Fruit fly (Drosophila melanogaster) whole organism, embryonic: ENCODE results near the gene RNF220.

Experiments
- Atf-2 ChIP-seq: fragments of 200-800 bp; sonication (Bioruptor generic); optimal IDR thresholded peaks from 2 replicates; lab custom pipeline; 2016; ENCODE audit warnings: missing biosample characterization, missing genetic modification characterization
- Awh ChIP-seq: fragments of 200-800 bp; sonication (Bioruptor generic); IDR thresholded peaks from 2 replicates; pipeline ENCODE4, ENCODE4 v1.3.6; 2022; ENCODE audit warnings: missing biosample characterization, missing genetic modification characterization
- Bdp1 ChIP-seq: fragments of 200-800 bp; sonication (Bioruptor generic); optimal IDR thresholded peaks from 3 replicates; lab custom pipeline; 2016; ENCODE audit warnings: missing biosample characterization, missing genetic modification characterization
- CG10654 ChIP-seq: fragments of 200-800 bp; sonication (Bioruptor generic); optimal IDR thresholded peaks from 2 replicates; lab custom pipeline; 2016; ENCODE audit warnings: missing biosample characterization, missing genetic modification characterization
- CG11093 ChIP-seq: fragments of 200-800 bp; sonication (Bioruptor generic); IDR thresholded peaks from 3 replicates; pipeline ENCODE4 v1.3.6; 2022; ENCODE audit warnings: missing biosample characterization, missing genetic modification characterization
- CG11695 ChIP-seq: fragments of 200-800 bp; sonication (Bioruptor generic); IDR thresholded peaks from 3 replicates; pipeline ENCODE4 v1.3.6; 2022; ENCODE audit warnings: missing biosample characterization, missing genetic modification characterization
- CG13123 ChIP-seq: fragments of 200-800 bp; sonication (Bioruptor generic); optimal IDR thresholded peaks from 2 replicates; lab custom pipeline; 2016; ENCODE audit warnings: missing biosample characterization, missing genetic modification characterization
- CG14965 ChIP-seq: fragments of 200-800 bp; sonication (Bioruptor generic); optimal IDR thresholded peaks from 2 replicates; lab custom pipeline; 2016; ENCODE audit warnings: missing biosample characterization, missing genetic modification characterization, borderline replicate concordance
- CG15073 ChIP-seq: fragments of 200-800 bp; sonication (Bioruptor generic); optimal IDR thresholded peaks from 2 replicates; lab custom pipeline; 2016; ENCODE audit warnings: missing biosample characterization, missing genetic modification characterization
- CG16815 ChIP-seq: fragments of 200-800 bp; sonication (Bioruptor generic); optimal IDR thresholded peaks from 3 replicates; lab custom pipeline; 2017; ENCODE audit warnings: missing biosample characterization, mild to moderate bottlenecking, missing genetic modification characterization
- CG18764 ChIP-seq: fragments of 200-800 bp; sonication (Bioruptor generic); optimal IDR thresholded peaks from 3 replicates; lab custom pipeline; 2016; ENCODE audit warnings: missing biosample characterization, missing genetic modification characterization
- CG32772 ChIP-seq: fragments of 200-800 bp; sonication (Bioruptor generic); IDR thresholded peaks from 2 replicates; pipeline ENCODE4 v1.3.6; 2022; ENCODE audit warnings: missing biosample characterization, missing genetic modification characterization
- CG34224 ChIP-seq: fragments of 200-800 bp; sonication (Bioruptor generic); IDR thresholded peaks from 3 replicates; pipeline ENCODE4 v1.3.6; 2022; ENCODE audit warnings: missing biosample characterization, missing genetic modification characterization; ENCODE audit not compliant: partially characterized antibody
- CG5245 ChIP-seq: fragments of 200-800 bp; sonication (Bioruptor generic); optimal IDR thresholded peaks from 3 replicates; lab custom pipeline; 2016; ENCODE audit warnings: missing biosample characterization, missing genetic modification characterization
- CG7556 ChIP-seq: fragments of 200-800 bp; sonication (Bioruptor generic); optimal IDR thresholded peaks from 2 replicates; lab custom pipeline; 2017; ENCODE audit warnings: missing biosample characterization, mild to moderate bottlenecking, missing genetic modification characterization
- CG7963 ChIP-seq: fragments of 200-800 bp; sonication (Bioruptor generic); IDR thresholded peaks from 3 replicates; pipeline ENCODE4 v1.3.6; 2022; ENCODE audit warnings: missing biosample characterization, missing genetic modification characterization; ENCODE audit not compliant: partially characterized antibody
- CG8089 ChIP-seq: fragments of 200-800 bp; sonication (Bioruptor generic); optimal IDR thresholded peaks from 3 replicates; lab custom pipeline; 2016; ENCODE audit warnings: missing biosample characterization, missing genetic modification characterization
- CG9609 ChIP-seq: fragments of 200-800 bp; sonication (Bioruptor generic); optimal IDR thresholded peaks from 3 replicates; lab custom pipeline; 2016; ENCODE audit warnings: missing biosample characterization, missing genetic modification characterization
- CkIIα-i1 ChIP-seq: fragments of 200-800 bp; sonication (Bioruptor generic); IDR thresholded peaks from 2 replicates; pipeline ENCODE4 v1.3.6; 2022; ENCODE audit warnings: missing biosample characterization, missing genetic modification characterization
- Ets65A ChIP-seq: fragments of 200-800 bp; sonication (Bioruptor generic); peaks from one replicate; lab custom pipeline; 2016; ENCODE audit warnings: missing biosample characterization, missing genetic modification characterization
- HLH3B ChIP-seq: fragments of 200-800 bp; sonication (Bioruptor generic); IDR thresholded peaks from 2 replicates; pipeline ENCODE4 v1.3.6; 2022; ENCODE audit warnings: missing biosample characterization, missing genetic modification characterization
- Hr39 ChIP-seq: fragments of >200 bp; optimal IDR thresholded peaks from 2 replicates; lab custom pipeline; 2017
- Meics ChIP-seq: fragments of 200-800 bp; sonication (Bioruptor generic); optimal IDR thresholded peaks from 2 replicates; lab custom pipeline; 2017; ENCODE audit warnings: missing biosample characterization, mild to moderate bottlenecking, missing genetic modification characterization
- NC2β ChIP-seq: fragments of 200-800 bp; sonication (Bioruptor generic); optimal IDR thresholded peaks from 2 replicates; lab custom pipeline; 2016; ENCODE audit warnings: missing biosample characterization, missing genetic modification characterization
- Opbp ChIP-seq: fragments of 200-800 bp; sonication (Bioruptor generic); IDR thresholded peaks from 3 replicates; pipeline ENCODE4 v1.3.6; 2022; ENCODE audit warnings: missing biosample characterization, missing genetic modification characterization; ENCODE audit not compliant: partially characterized antibody
- Rx ChIP-seq: fragments of 200-800 bp; sonication (Bioruptor generic); IDR thresholded peaks from 2 replicates; pipeline ENCODE4 v1.3.6; 2022; ENCODE audit warnings: missing biosample characterization, missing genetic modification characterization
- abd-A ChIP-seq: fragments of 200-800 bp; sonication (Bioruptor generic); optimal IDR thresholded peaks from 3 replicates; lab custom pipeline; 2019; ENCODE audit warnings: missing biosample characterization, mild to moderate bottlenecking, missing genetic modification characterization, moderate library complexity
- ac ChIP-seq: fragments of 200-800 bp; sonication (Bioruptor generic); optimal IDR thresholded peaks from 3 replicates; lab custom pipeline; 2017; ENCODE audit warnings: missing biosample characterization, mild to moderate bottlenecking, missing genetic modification characterization
- amos ChIP-seq: fragments of 200-800 bp; sonication (Bioruptor generic); IDR thresholded peaks from 2 replicates; pipeline ENCODE4 v1.3.6; 2022; ENCODE audit warnings: missing biosample characterization, missing genetic modification characterization; ENCODE audit not compliant: partially characterized antibody
- ase ChIP-seq: fragments of 200-800 bp; sonication (Bioruptor generic); IDR thresholded peaks from 3 replicates; pipeline ENCODE4 v1.3.6; 2022; ENCODE audit warnings: missing biosample characterization, missing genetic modification characterization
- chn ChIP-seq: fragments of 200-800 bp; sonication (Bioruptor generic); optimal IDR thresholded peaks from 2 replicates; lab custom pipeline; 2016; ENCODE audit warnings: missing biosample characterization, missing genetic modification characterization
- cwo ChIP-seq: fragments of 200-800 bp; sonication (Bioruptor generic); optimal IDR thresholded peaks from 3 replicates; lab custom pipeline; 2017; ENCODE audit warnings: missing biosample characterization, missing genetic modification characterization, mild to moderate bottlenecking, moderate library complexity, missing genetic modification reagents
- exex ChIP-seq: fragments of 200-800 bp; sonication (Bioruptor generic); optimal IDR thresholded peaks from 4 replicates; lab custom pipeline; 2018; ENCODE audit warnings: missing biosample characterization, mild to moderate bottlenecking, missing genetic modification characterization, moderate library complexity
- gce ChIP-seq: fragments of 200-800 bp; sonication (Bioruptor generic); IDR thresholded peaks from 3 replicates; pipeline ENCODE4 v1.3.6; 2022; ENCODE audit warnings: missing biosample characterization, missing genetic modification characterization
- jigr1 ChIP-seq: fragments of 200-800 bp; sonication (Bioruptor generic); IDR thresholded peaks from 3 replicates; pipeline ENCODE4 v1.3.6; 2022; ENCODE audit warnings: missing biosample characterization, missing genetic modification characterization
- nerfin-1 ChIP-seq: fragments of 200-800 bp; sonication (Bioruptor generic); optimal IDR thresholded peaks from 3 replicates; lab custom pipeline; 2019; ENCODE audit warnings: missing biosample characterization, mild to moderate bottlenecking, missing genetic modification characterization, moderate library complexity
- nom ChIP-seq: fragments of 200-800 bp; sonication (Bioruptor generic); optimal IDR thresholded peaks from 2 replicates; lab custom pipeline; 2017; ENCODE audit warnings: missing biosample characterization, missing genetic modification characterization, mild to moderate bottlenecking, moderate library complexity, missing genetic modification reagents
- sens ChIP-seq: fragments of 200-800 bp; sonication (Bioruptor generic); peaks from one replicate; lab custom pipeline; 2016; ENCODE audit warnings: missing biosample characterization, missing genetic modification characterization
- sens-2 ChIP-seq: fragments of 200-800 bp; sonication (Bioruptor generic); IDR thresholded peaks from 2 replicates; pipeline ENCODE4 v1.3.6; 2022; ENCODE audit warnings: missing biosample characterization, missing genetic modification characterization
- z ChIP-seq: fragments of 200-800 bp; sonication (Bioruptor generic); IDR thresholded peaks from 3 replicates; pipeline ENCODE4 v1.3.6; 2022; ENCODE audit warnings: missing biosample characterization, missing genetic modification characterization
- zen ChIP-seq: fragments of 200-800 bp; sonication (Bioruptor generic); optimal IDR thresholded peaks from 3 replicates; lab custom pipeline; 2018; ENCODE audit warnings: missing biosample characterization, mild to moderate bottlenecking, missing genetic modification characterization, moderate library complexity

The RNF220 gene

DNA sequence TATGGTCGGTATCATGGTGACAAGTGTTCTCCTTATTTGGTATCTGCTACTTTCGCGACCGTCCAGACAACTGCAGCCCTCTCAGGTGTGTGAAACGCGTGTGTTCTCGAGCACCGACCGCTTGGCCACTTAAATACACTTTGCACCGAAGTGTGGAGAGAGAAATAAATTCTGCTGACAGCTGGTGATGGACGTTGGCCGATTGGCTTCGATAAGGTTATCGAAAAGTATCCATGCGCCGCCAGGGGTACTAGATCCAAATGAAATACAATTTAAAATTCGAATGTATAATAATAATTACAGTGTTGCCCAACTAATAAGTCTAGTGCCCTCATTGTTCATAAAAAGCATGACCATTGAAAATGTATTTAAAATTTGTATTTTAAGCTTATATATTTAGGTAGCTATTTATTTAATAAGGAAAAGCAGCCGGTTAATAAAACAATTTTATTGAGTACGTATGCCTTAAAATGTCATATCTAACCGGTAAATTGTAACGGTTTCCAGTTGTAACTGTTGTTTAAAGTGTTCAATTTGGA is 39.8 kb downstream of the RNF220 start, which contains the start of the genes Gclm and CG17625 (continued):
- TF ChIP-seq Ets65A (GFP tag; lab: Kevin White, UChicago), result peak; percentile 69
- TF ChIP-seq nerfin-1 (tag; lab: Kevin White, UChicago), result peak; percentile 37
- peak; percentile 62 for TF ChIP-seq CG7963 (GFP tag; lab: Robert Waterston, UW)
- TF ChIP-seq CG7556 (GFP tag; lab: Kevin White, UChicago), result peak; percentile 58
- no peak for TF ChIP-seq Hr39
- no peak for TF ChIP-seq nom
- TF ChIP-seq jigr1 (GFP tag; lab: Robert Waterston, UW), result peak; percentile 37; the same call in 1 of the 3 replicates
- TF ChIP-seq Opbp, result peak; percentile 86
- TF ChIP-seq CG11093 (GFP tag; lab: Robert Waterston, UW), result 0 out of 3 replicates have a peak, but pooled peaks have one; percentile 53
- TF ChIP-seq CG8089 (GFP tag; lab: Kevin White, UChicago), result no peak
- TF ChIP-seq amos (GFP tag; lab: Robert Waterston, UW), result peak; percentile 84
- TF ChIP-seq CG32772 (GFP tag; lab: Robert Waterston, UW), result no peak
- TF ChIP-seq CG9609 (GFP tag; lab: Kevin White, UChicago), result peak; percentile 8
- TF ChIP-seq CG15073 (GFP tag; lab: Kevin White, UChicago), result no peak
- TF ChIP-seq Awh (GFP tag; lab: Robert Waterston, UW), result peak; percentile 41; the same call in 1 of the 2 replicates
- TF ChIP-seq chn (GFP tag; lab: Kevin White, UChicago), result peak; percentile 46
- TF ChIP-seq CG34224 (GFP tag; lab: Robert Waterston, UW), result peak; percentile 75
- TF ChIP-seq Atf-2 (GFP tag; lab: Kevin White, UChicago), result no peak

DNA sequence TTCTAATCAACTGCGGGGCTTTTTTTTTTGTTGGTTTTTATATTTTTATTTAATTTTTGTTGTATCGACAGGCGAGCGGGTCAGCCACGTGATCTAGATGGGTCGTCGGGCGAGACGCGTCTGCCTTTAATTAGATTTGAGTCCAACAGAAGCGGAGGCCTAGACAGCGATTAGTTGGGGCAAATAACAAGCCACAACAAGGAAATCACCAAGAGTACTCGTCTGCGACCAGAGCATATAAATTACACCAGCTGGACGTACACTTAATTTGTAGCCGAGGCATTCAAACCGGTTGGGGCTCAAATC is 41.3 kb downstream of the RNF220 start:
- TF ChIP-seq CG16815 (GFP tag; lab: Kevin White, UChicago) (no peak), HLH3B (GFP tag; lab: Robert Waterston, UW) (no peak), exex (tag; lab: Kevin White, UChicago) (peak; percentile 46), sens-2 (GFP tag; lab: Robert Waterston, UW) (no peak), Bdp1 (GFP tag; lab: Kevin White, UChicago) (no peak), CG14965 (no peak), NC2β (GFP tag; lab: Kevin White, UChicago) (no peak), Awh (GFP tag; lab: Robert Waterston, UW) (0 out of 2 replicates have a peak, but pooled peaks have one; percentile 7), gce (GFP tag; lab: Robert Waterston, UW) (no peak), CG10654 (no peak), abd-A (no peak), Meics (GFP tag; lab: Kevin White, UChicago) (no peak), CG5245 (GFP tag; lab: Kevin White, UChicago) (no peak), sens (GFP tag; lab: Kevin White, UChicago) (peak; percentile 72), ase (GFP tag; lab: Robert Waterston, UW) (no peak), ac (GFP tag; lab: Kevin White, UChicago) (no peak), CG13123 (no peak), CG18764 (GFP tag; lab: Kevin White, UChicago) (no peak), zen (no peak), z (GFP tag; lab: Robert Waterston, UW) (no peak), CkIIα-i1 (GFP tag; lab: Robert Waterston, UW) (no peak), CG11695 (0 out of 3 replicates have a peak, but pooled peaks have one; percentile 14), cwo (GFP tag; lab: Kevin White, UChicago) (peak; percentile 82), Rx (GFP tag; lab: Robert Waterston, UW) (no peak)
